Worm (Caenorhabditis elegans) whole organism, L1 larva: Measurements from ENCODE around the gene spig-1.

Experiments
- C04F5.9 ChIP-seq: sonication (generic microtip); optimal IDR thresholded peaks from 2 replicates; lab custom pipeline; 2016; ENCODE audit warnings: missing genetic modification characterization, missing compliant biosample characterization
- C16A3.4 ChIP-seq: fragments of 150-350 bp; optimal IDR thresholded peaks from 2 replicates; lab custom pipeline; 2014; ENCODE audit warnings: missing biosample characterization, missing genetic modification characterization
- alr-1 ChIP-seq: fragments of 200-800 bp; sonication (Bioruptor generic); optimal IDR thresholded peaks from 2 replicates; lab custom pipeline; 2018; ENCODE audit warnings: borderline replicate concordance, mild to moderate bottlenecking, missing genetic modification characterization, missing compliant biosample characterization
- aly-2 ChIP-seq: fragments of 150-350 bp; optimal IDR thresholded peaks from 2 replicates; lab custom pipeline; 2014; ENCODE audit warnings: missing biosample characterization, missing genetic modification characterization
- blmp-1 ChIP-seq: fragments of 150-350 bp; optimal IDR thresholded peaks from 2 replicates; lab custom pipeline; 2014; ENCODE audit warnings: missing biosample characterization, missing genetic modification characterization
- ceh-63 ChIP-seq: fragments of 200-800 bp; sonication (Bioruptor generic); optimal IDR thresholded peaks from 2 replicates; lab custom pipeline; 2018; ENCODE audit warnings: mild to moderate bottlenecking, missing genetic modification characterization, missing compliant biosample characterization
- ceh-82 ChIP-seq, 3 experiments: fragments of 150-350 bp in 1 of 3; sonication (generic microtip) in 2 of 3; optimal IDR thresholded peaks; 2 replicates each; lab custom pipeline; 2014 to 2017; ENCODE audit warnings: missing biosample characterization in 3 of 3, missing genetic modification characterization in 3 of 3
- dpl-1 ChIP-seq, 3 experiments: fragments of 150-350 bp in 2 of 3; sonication (generic microtip) in 1 of 3; optimal IDR thresholded peaks; 2 replicates each; lab custom pipeline; 2014 to 2017; ENCODE audit warnings: missing biosample characterization in 3 of 3, missing genetic modification characterization in 3 of 3, missing genetic modification reagents in 3 of 3
- egl-13 ChIP-seq: sonication (generic microtip); optimal IDR thresholded peaks from 2 replicates; lab custom pipeline; 2016; ENCODE audit warnings: missing genotype, missing genetic modification reagents, missing genetic modification characterization, missing compliant biosample characterization
- egl-27 ChIP-seq, 2 experiments: fragments of 150-350 bp in 1 of 2; sonication (generic microtip); optimal IDR thresholded peaks; 3 replicates each; lab custom pipeline; 2017 to 2018; ENCODE audit warnings: missing biosample characterization in 2 of 2, missing genetic modification characterization in 2 of 2, missing genetic modification reagents in 2 of 2
- elt-3 ChIP-seq, 6 experiments: fragments of 150-350 bp in 1 of 6; sonication (generic microtip); optimal IDR thresholded peaks; 2 replicates each; lab custom pipeline; 2017 to 2018; ENCODE audit warnings: missing biosample characterization in 6 of 6, missing genetic modification characterization in 6 of 6, inconsistent platforms in 1 of 6
- fkh-4 ChIP-seq: sonication (generic microtip); optimal IDR thresholded peaks from 2 replicates; lab custom pipeline; 2016; ENCODE audit warnings: missing compliant biosample characterization, missing genetic modification characterization, borderline replicate concordance
- grh-1 ChIP-seq: fragments of 200-800 bp; sonication (Bioruptor generic); IDR thresholded peaks from 2 replicates; pipeline ENCODE4 v1.3.6; 2022; ENCODE audit warnings: missing genetic modification reagents, missing genetic modification characterization, missing compliant biosample characterization
- hlh-17 ChIP-seq: fragments of 200-800 bp; sonication (Bioruptor generic); optimal IDR thresholded peaks from 2 replicates; lab custom pipeline; 2018; ENCODE audit warnings: missing genetic modification characterization, mild to moderate bottlenecking, missing compliant biosample characterization, moderate library complexity, borderline replicate concordance
- hlh-4 ChIP-seq: sonication (generic microtip); optimal IDR thresholded peaks from 2 replicates; lab custom pipeline; 2016; ENCODE audit warnings: mild to moderate bottlenecking, missing genetic modification characterization, missing compliant biosample characterization
- hpl-2 ChIP-seq: fragments of 150-350 bp; optimal IDR thresholded peaks from 2 replicates; lab custom pipeline; 2014; ENCODE audit warnings: missing biosample characterization, missing genetic modification reagents, missing genetic modification characterization
- irx-1 ChIP-seq: sonication (generic microtip); optimal IDR thresholded peaks from 2 replicates; lab custom pipeline; 2016; ENCODE audit warnings: missing genetic modification characterization, missing compliant biosample characterization
- isw-1 ChIP-seq: fragments of 200-800 bp; sonication (Bioruptor generic); IDR thresholded peaks from 2 replicates; pipeline ENCODE4 v1.3.6; 2022; ENCODE audit warnings: missing genetic modification characterization, missing compliant biosample characterization
- jun-1 ChIP-seq: fragments of 150-350 bp; optimal IDR thresholded peaks from 2 replicates; lab custom pipeline; 2014; ENCODE audit warnings: missing biosample characterization, missing genetic modification reagents, missing genetic modification characterization
- lin-13 ChIP-seq: fragments of 150-350 bp; optimal IDR thresholded peaks from 2 replicates; lab custom pipeline; 2014; ENCODE audit warnings: missing biosample characterization, missing genetic modification reagents, missing genetic modification characterization
- lin-14 ChIP-seq: fragments of 200-800 bp; sonication (Bioruptor generic); optimal IDR thresholded peaks from 2 replicates; lab custom pipeline; 2018; ENCODE audit warnings: mild to moderate bottlenecking, missing genetic modification characterization, moderate library complexity, missing compliant biosample characterization
- lin-15B ChIP-seq: fragments of 150-350 bp; sonication (generic microtip); optimal IDR thresholded peaks from 3 replicates; lab custom pipeline; 2014; ENCODE audit warnings: missing biosample characterization, missing genetic modification characterization
- mab-9 ChIP-seq: fragments of 200-800 bp; sonication (Bioruptor generic); IDR thresholded peaks from 2 replicates; pipeline ENCODE4 v1.3.6; 2022; ENCODE audit warnings: missing genetic modification reagents, missing genetic modification characterization, missing compliant biosample characterization
- mdl-1 ChIP-seq, 2 experiments: fragments of 150-350 bp; optimal IDR thresholded peaks; 2 replicates each; lab custom pipeline; 2014 to 2017; ENCODE audit warnings: missing biosample characterization in 2 of 2, missing genetic modification characterization in 2 of 2, inconsistent platforms in 1 of 2
- mep-1 ChIP-seq: fragments of 150-350 bp; optimal IDR thresholded peaks from 2 replicates; lab custom pipeline; 2014; ENCODE audit warnings: missing biosample characterization, missing genetic modification characterization
- nhr-11 ChIP-seq: fragments of 150-350 bp; optimal IDR thresholded peaks from 2 replicates; lab custom pipeline; 2014; ENCODE audit warnings: missing biosample characterization, missing genetic modification characterization
- nhr-12 ChIP-seq: sonication (generic microtip); optimal IDR thresholded peaks from 2 replicates; lab custom pipeline; 2017; ENCODE audit warnings: missing biosample characterization, missing genetic modification characterization
- nhr-19 ChIP-seq: fragments of 200-800 bp; sonication (Bioruptor generic); conservative IDR thresholded peaks from 2 replicates; pipeline ENCODE4 v1.3.6; 2022; ENCODE audit warnings: missing genetic modification characterization, missing compliant biosample characterization
- nhr-20 ChIP-seq: sonication (generic microtip); optimal IDR thresholded peaks from 2 replicates; lab custom pipeline; 2016; ENCODE audit warnings: mild to moderate bottlenecking, missing genetic modification characterization, missing compliant biosample characterization
- nhr-85 ChIP-seq: sonication (generic microtip); peaks from one replicate; lab custom pipeline; 2016; ENCODE audit warnings: missing genetic modification characterization, inconsistent platforms, missing compliant biosample characterization
- nhr-90 ChIP-seq: sonication (generic microtip); optimal IDR thresholded peaks from 2 replicates; lab custom pipeline; 2016; ENCODE audit warnings: mild to moderate bottlenecking, missing genetic modification characterization, missing compliant biosample characterization; ENCODE audit not compliant: poor library complexity
- pqm-1 ChIP-seq: sonication (generic microtip); optimal IDR thresholded peaks from 3 replicates; lab custom pipeline; 2017; ENCODE audit warnings: missing biosample characterization, missing genetic modification characterization
- rnt-1 ChIP-seq: sonication (generic microtip); optimal IDR thresholded peaks from 2 replicates; lab custom pipeline; 2016; ENCODE audit warnings: mild to moderate bottlenecking, missing genetic modification characterization, moderate library complexity, missing compliant biosample characterization
- swsn-7 ChIP-seq: sonication (generic microtip); optimal IDR thresholded peaks from 2 replicates; lab custom pipeline; 2016; ENCODE audit warnings: missing genetic modification characterization, missing compliant biosample characterization
- tbx-2 ChIP-seq: sonication (generic microtip); optimal IDR thresholded peaks from 2 replicates; lab custom pipeline; 2016; ENCODE audit warnings: missing genetic modification characterization, missing compliant biosample characterization
- tlp-1 ChIP-seq: fragments of 150-350 bp; optimal IDR thresholded peaks from 2 replicates; lab custom pipeline; 2014; ENCODE audit warnings: missing biosample characterization, missing genetic modification characterization
- unc-30 ChIP-seq: sonication (generic microtip); optimal IDR thresholded peaks from 2 replicates; lab custom pipeline; 2017; ENCODE audit warnings: missing biosample characterization, missing genetic modification characterization
- unc-62 ChIP-seq: fragments of 150-350 bp; optimal IDR thresholded peaks from 2 replicates; lab custom pipeline; 2014; ENCODE audit warnings: missing biosample characterization, missing genetic modification reagents, missing genetic modification characterization
- unc-98 ChIP-seq: fragments of 200-800 bp; sonication (Bioruptor generic); IDR thresholded peaks from 2 replicates; pipeline ENCODE4 v1.3.6; 2022; ENCODE audit warnings: missing genetic modification characterization, missing compliant biosample characterization
- vab-15 ChIP-seq: sonication (generic microtip); optimal IDR thresholded peaks from 2 replicates; lab custom pipeline; 2017; ENCODE audit warnings: missing genotype, mild to moderate bottlenecking, missing genetic modification characterization, missing compliant biosample characterization
- zip-4 ChIP-seq: fragments of 200-800 bp; sonication (Bioruptor generic); optimal IDR thresholded peaks from 2 replicates; lab custom pipeline; 2018; ENCODE audit warnings: mild to moderate bottlenecking, missing genetic modification characterization, moderate library complexity, missing compliant biosample characterization

Gene spig-1

DNA sequence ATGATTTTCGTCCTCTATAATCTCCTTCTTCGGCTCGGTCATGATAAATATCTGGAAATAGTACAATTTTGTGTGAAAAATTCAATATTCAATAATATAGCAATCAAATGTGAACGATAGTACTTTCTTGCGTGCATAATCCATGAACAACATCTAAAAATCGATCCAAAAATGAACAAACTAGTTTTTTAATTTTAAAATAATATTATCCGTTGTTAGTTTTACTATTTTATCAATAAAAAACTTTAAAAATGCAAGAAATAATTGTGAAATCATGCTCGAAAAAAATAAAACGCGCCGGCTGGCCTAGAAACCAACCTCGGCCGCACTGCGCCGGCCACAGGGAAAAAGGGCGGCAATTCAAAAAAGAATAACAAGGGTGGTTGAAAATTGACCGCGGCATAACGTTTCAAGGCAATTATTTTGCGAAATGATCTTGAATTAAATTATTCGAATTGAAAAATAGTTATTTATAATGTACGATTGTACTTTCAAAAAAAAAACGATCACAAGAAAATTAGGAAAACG lies 33.2 kb downstream of the spig-1 start, which contains the start of gene mys-1 (continued):
- TF ChIP-seq hpl-2 (GFP tag; lab: Kevin White, UChicago) (no peak), mab-9 (GFP tag; lab: Robert Waterston, UW) (no peak), grh-1 (no peak), lin-13 (GFP tag; lab: Kevin White, UChicago) (peak; percentile 34), C04F5.9 (tag; lab: Kevin White, UChicago) (peak; percentile 39), unc-98 (GFP tag; lab: Robert Waterston, UW) (peak; percentile 46; the same call in 1 of the 2 replicates), unc-30 (tag; lab: Kevin White, UChicago) (no peak), zip-4 (GFP tag; lab: Kevin White, UChicago) (no peak), egl-27 (tag; optimal IDR thresholded peaks at IDR 0.05; lab: Kevin White, UChicago) (no peak), nhr-19 (GFP tag; lab: Robert Waterston, UW) (peak; percentile 69), fkh-4 (peak; percentile 72), rnt-1 (peak; percentile 97), pqm-1 (tag; lab: Kevin White, UChicago) (no peak), mdl-1 (tag; optimal IDR thresholded peaks at IDR 0.05; lab: Kevin White, UChicago) (peak in 1 of 2 experiments; percentile 21), nhr-85 (tag; lab: Kevin White, UChicago) (peak; percentile 88), swsn-7 (tag; lab: Kevin White, UChicago) (peak; percentile 69), vab-15 (no peak), nhr-11 (tag; lab: Kevin White, UChicago) (no peak), ceh-82 (tag; optimal IDR thresholded peaks at IDR 0.05; lab: Kevin White, UChicago) (peak; percentile 31 to 41 (median 35)), mep-1 (tag; lab: Kevin White, UChicago) (peak; percentile 54), hlh-17 (GFP tag; lab: Kevin White, UChicago) (no peak), nhr-90 (peak; percentile 84), tbx-2 (tag; lab: Kevin White, UChicago) (peak; percentile 84), C16A3.4 (tag; lab: Kevin White, UChicago) (peak; percentile 32), ceh-63 (GFP tag; lab: Kevin White, UChicago) (no peak), isw-1 (GFP tag; lab: Robert Waterston, UW) (peak; percentile 35; the same call in 1 of the 2 replicates), unc-62 (no peak), egl-13 (peak; percentile 68), jun-1 (tag; lab: Kevin White, UChicago) (peak; percentile 10), aly-2 (tag; lab: Kevin White, UChicago) (no peak), lin-15B (peak; percentile 43), tlp-1 (no peak), alr-1 (no peak)
- TF ChIP-seq, all 84 proteins: peak for 43

DNA sequence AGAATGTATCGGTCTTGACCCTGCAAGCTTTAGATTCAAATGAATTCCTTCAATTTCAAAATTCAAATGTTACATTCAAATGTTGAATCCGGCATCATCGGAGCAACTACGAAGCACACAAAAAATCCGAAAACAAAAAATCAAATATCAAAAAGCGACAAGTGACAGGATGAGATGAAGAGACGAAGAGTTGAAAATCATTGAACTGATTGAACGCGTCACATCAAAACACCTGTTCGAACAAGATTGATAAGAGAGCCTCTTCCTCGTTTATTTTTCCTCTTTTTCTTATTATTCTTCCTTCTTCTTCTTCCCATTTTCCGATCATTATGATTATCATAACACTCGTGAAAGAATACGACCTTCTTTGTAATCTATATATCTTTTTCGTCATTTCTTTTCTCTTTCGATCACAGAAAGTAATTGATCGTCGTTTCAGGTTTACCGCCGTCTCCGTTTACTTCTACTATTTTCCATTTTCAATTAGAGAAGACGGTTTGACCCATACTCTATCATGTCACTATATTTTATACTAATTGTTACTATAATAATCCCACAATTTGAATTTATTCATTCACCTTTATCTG lies 34.1 kb downstream of the spig-1 start, which contains the start of gene VC5.2:
Gene VC5.2 (plus strand): TSS at position 439 of the 587 bp plus-strand sequence.
- no peak for TF ChIP-seq nhr-85 (tag; lab: Kevin White, UChicago)
- peak; percentile 28 for TF ChIP-seq rnt-1
- peak; percentile 32 for TF ChIP-seq nhr-20 (tag; lab: Kevin White, UChicago)
- peak; percentile 79 for TF ChIP-seq blmp-1
- no peak for TF ChIP-seq C04F5.9 (tag; lab: Kevin White, UChicago)
- TF ChIP-seq dpl-1 (GFP tag; optimal IDR thresholded peaks at IDR 0.05; lab: Kevin White, UChicago), result peak in 1 of 3 experiments; percentile 1
- no peak for TF ChIP-seq irx-1 (tag; lab: Kevin White, UChicago)
- TF ChIP-seq nhr-12 (tag; lab: Kevin White, UChicago), result no peak
- no peak for TF ChIP-seq hlh-4 (tag; lab: Kevin White, UChicago)
- peak in 1 of 6 experiments; percentile 43 for TF ChIP-seq elt-3 (tag; optimal IDR thresholded peaks at IDR 0.05; lab: Kevin White, UChicago)
- no peak for TF ChIP-seq unc-30 (tag; lab: Kevin White, UChicago)
- TF ChIP-seq lin-14 (GFP tag; lab: Kevin White, UChicago), result peak; percentile 56
